Fruit fly (Drosophila melanogaster) Kc167 (cell line): Measurements from ENCODE around the gene nrv2.

ENCODE experiments used
- Myc ChIP-seq: fragments of >200 bp; optimal IDR thresholded peaks from 2 replicates; lab custom pipeline; 2017; ENCODE audit warnings: missing external identifiers
- Sin3A ChIP-seq: fragments of >200 bp; optimal IDR thresholded peaks from 2 replicates; lab custom pipeline; 2018; ENCODE audit warnings: missing external identifiers
- h ChIP-seq: fragments of >200 bp; optimal IDR thresholded peaks from 3 replicates; lab custom pipeline; 2018; ENCODE audit warnings: missing external identifiers
- psq ChIP-seq: fragments of >200 bp; optimal IDR thresholded peaks from 2 replicates; lab custom pipeline; 2017; ENCODE audit warnings: missing external identifiers

dm6 chr2L:6802740-6803139, 4.1 kb upstream of the nrv2 start, which contains the start of the genes CG17377 and Daao2:
- TF ChIP-seq h (lab: Kevin White, UChicago) (no peak), psq (lab: Kevin White, UChicago) (no peak), Myc (lab: Kevin White, UChicago) (no peak), Sin3A (lab: Kevin White, UChicago) (no peak)
